Worm (Caenorhabditis elegans) whole organism, mixed stage, embryonic: ENCODE measurements around the gene Y57E12AL.2.
"Not testable (repeated sequence)": the region's sequence is repeated elsewhere in the genome, so short reads cannot be mapped to it uniquely, and the experiment has no call there.

Experiments
- M03D4.4 ChIP-seq: sonication (generic microtip); optimal IDR thresholded peaks from 2 replicates; lab custom pipeline; 2017; ENCODE audit warnings: mild to moderate bottlenecking, missing genetic modification characterization, missing compliant biosample characterization
- bed-3 ChIP-seq: fragments of 200-800 bp; sonication (Bioruptor generic); optimal IDR thresholded peaks from 3 replicates; lab custom pipeline; 2018; ENCODE audit warnings: mild to moderate bottlenecking, missing genetic modification characterization, moderate library complexity, missing compliant biosample characterization
- blmp-1 ChIP-seq: fragments of 150-350 bp; optimal IDR thresholded peaks from 2 replicates; lab custom pipeline; 2014; ENCODE audit warnings: missing biosample characterization, missing genetic modification characterization
- ceh-39 ChIP-seq: fragments of 150-350 bp; optimal IDR thresholded peaks from 2 replicates; lab custom pipeline; 2014; ENCODE audit warnings: missing biosample characterization, missing genetic modification characterization
- ceh-43 ChIP-seq: fragments of 200-800 bp; sonication (Bioruptor generic); optimal IDR thresholded peaks from 2 replicates; lab custom pipeline; 2018; ENCODE audit warnings: mild to moderate bottlenecking, missing genetic modification characterization, moderate library complexity, missing compliant biosample characterization
- ceh-83 ChIP-seq: fragments of 200-800 bp; sonication (Bioruptor generic); optimal IDR thresholded peaks from 2 replicates; lab custom pipeline; 2018; ENCODE audit warnings: mild to moderate bottlenecking, missing genetic modification characterization, missing compliant biosample characterization
- ces-1 ChIP-seq: fragments of 150-350 bp; optimal IDR thresholded peaks from 2 replicates; lab custom pipeline; 2014; ENCODE audit warnings: missing biosample characterization, missing genetic modification reagents, missing genetic modification characterization
- cnd-1 ChIP-seq: fragments of 200-800 bp; sonication (Bioruptor generic); optimal IDR thresholded peaks from 2 replicates; lab custom pipeline; 2018; ENCODE audit warnings: mild to moderate bottlenecking, missing genetic modification characterization, missing compliant biosample characterization
- drap-1 ChIP-seq: fragments of 200-800 bp; sonication (Bioruptor generic); optimal IDR thresholded peaks from 3 replicates; lab custom pipeline; 2018; ENCODE audit warnings: mild to moderate bottlenecking, missing genetic modification characterization, missing compliant biosample characterization
- elt-1 ChIP-seq: sonication (generic microtip); optimal IDR thresholded peaks from 2 replicates; lab custom pipeline; 2017; ENCODE audit warnings: missing genetic modification characterization, mild to moderate bottlenecking, missing compliant biosample characterization, antibody characterized with exemption, moderate library complexity, borderline replicate concordance; ENCODE audit not compliant: insufficient read depth
- elt-3 ChIP-seq: fragments of 150-350 bp; optimal IDR thresholded peaks from 2 replicates; lab custom pipeline; 2014; ENCODE audit warnings: missing biosample characterization, missing genetic modification characterization
- flh-1 ChIP-seq: fragments of 200-800 bp; sonication (Bioruptor generic); optimal IDR thresholded peaks from 2 replicates; lab custom pipeline; 2018; ENCODE audit warnings: mild to moderate bottlenecking, missing genetic modification characterization, moderate library complexity, missing compliant biosample characterization
- ham-2 ChIP-seq: fragments of 200-800 bp; sonication (Bioruptor generic); optimal IDR thresholded peaks from 2 replicates; lab custom pipeline; 2018; ENCODE audit warnings: mild to moderate bottlenecking, missing genetic modification characterization, missing compliant biosample characterization
- hlh-1 ChIP-seq: fragments of 150-350 bp; optimal IDR thresholded peaks from 2 replicates; lab custom pipeline; 2014; ENCODE audit warnings: missing biosample characterization, missing genetic modification reagents, missing genetic modification characterization
- lin-13 ChIP-seq: fragments of 150-350 bp; optimal IDR thresholded peaks from 2 replicates; lab custom pipeline; 2014; ENCODE audit warnings: missing biosample characterization, missing genetic modification characterization
- lin-32 ChIP-seq: fragments of 200-800 bp; sonication (Bioruptor generic); optimal IDR thresholded peaks from 2 replicates; lab custom pipeline; 2018; ENCODE audit warnings: mild to moderate bottlenecking, missing genetic modification characterization, missing compliant biosample characterization
- lsy-2 ChIP-seq: fragments of 150-350 bp; optimal IDR thresholded peaks from 2 replicates; lab custom pipeline; 2014; ENCODE audit warnings: missing biosample characterization, missing genetic modification characterization
- mab-5 ChIP-seq: fragments of 150-350 bp; optimal IDR thresholded peaks from 2 replicates; lab custom pipeline; 2014; ENCODE audit warnings: missing biosample characterization, missing genetic modification characterization
- mep-1 ChIP-seq: fragments of 150-350 bp; optimal IDR thresholded peaks from 2 replicates; lab custom pipeline; 2017; ENCODE audit warnings: missing biosample characterization, missing genetic modification reagents, missing genetic modification characterization, inconsistent platforms
- mls-2 ChIP-seq: sonication (generic microtip); optimal IDR thresholded peaks from 2 replicates; lab custom pipeline; 2016; ENCODE audit warnings: mild to moderate bottlenecking, missing genetic modification characterization, moderate library complexity, missing compliant biosample characterization
- nhr-12 ChIP-seq: fragments of 150-350 bp; optimal IDR thresholded peaks from 2 replicates; lab custom pipeline; 2014; ENCODE audit warnings: missing biosample characterization, missing genetic modification characterization
- nhr-2 ChIP-seq: fragments of 150-350 bp; optimal IDR thresholded peaks from 2 replicates; lab custom pipeline; 2014; ENCODE audit warnings: missing biosample characterization, missing genetic modification characterization
- nhr-237 ChIP-seq: fragments of 150-350 bp; optimal IDR thresholded peaks from 2 replicates; lab custom pipeline; 2014; ENCODE audit warnings: missing biosample characterization, missing genetic modification characterization
- nhr-28 ChIP-seq: fragments of 150-350 bp; optimal IDR thresholded peaks from 2 replicates; lab custom pipeline; 2014; ENCODE audit warnings: missing biosample characterization, missing genetic modification characterization
- nhr-76 ChIP-seq: sonication (generic microtip); optimal IDR thresholded peaks from 2 replicates; lab custom pipeline; 2017; ENCODE audit warnings: missing biosample characterization, missing genetic modification characterization
- pha-4 ChIP-seq: fragments of 150-350 bp; optimal IDR thresholded peaks from 2 replicates; lab custom pipeline; 2018; ENCODE audit warnings: missing biosample characterization, missing genetic modification reagents, missing genetic modification characterization
- sem-2 ChIP-seq: fragments of 200-800 bp; sonication (Bioruptor generic); optimal IDR thresholded peaks from 2 replicates; lab custom pipeline; 2018; ENCODE audit warnings: mild to moderate bottlenecking, missing genetic modification characterization, missing compliant biosample characterization
- snpc-4 ChIP-seq: fragments of 150-350 bp; optimal IDR thresholded peaks from 2 replicates; lab custom pipeline; 2014; ENCODE audit warnings: missing biosample characterization, missing genetic modification characterization
- sptf-1 ChIP-seq: sonication (generic microtip); optimal IDR thresholded peaks from 2 replicates; lab custom pipeline; 2017; ENCODE audit warnings: mild to moderate bottlenecking, missing genetic modification characterization, moderate library complexity, missing compliant biosample characterization
- tbx-8 ChIP-seq: fragments of 200-800 bp; sonication (Bioruptor generic); optimal IDR thresholded peaks from 2 replicates; lab custom pipeline; 2018; ENCODE audit warnings: mild to moderate bottlenecking, missing genetic modification characterization, moderate library complexity, missing compliant biosample characterization
- unc-120 ChIP-seq: sonication (generic microtip); optimal IDR thresholded peaks from 2 replicates; lab custom pipeline; 2017; ENCODE audit warnings: missing genetic modification characterization, missing compliant biosample characterization; ENCODE audit not compliant: poor library complexity, severe bottlenecking
- unc-39 ChIP-seq: fragments of 150-350 bp; optimal IDR thresholded peaks from 2 replicates; lab custom pipeline; 2014; ENCODE audit warnings: missing biosample characterization, missing genetic modification characterization
- unc-62 ChIP-seq: fragments of 150-350 bp; optimal IDR thresholded peaks from 2 replicates; lab custom pipeline; 2014; ENCODE audit warnings: missing biosample characterization, missing genetic modification reagents, missing genetic modification characterization
- zip-8 ChIP-seq: fragments of 150-350 bp; optimal IDR thresholded peaks from 2 replicates; lab custom pipeline; 2014; ENCODE audit warnings: missing biosample characterization, missing genetic modification characterization

Y57E12AL.2 gene

ce11 chrV:7057795-7058194 is at the start of gene Y57E12AL.2:
Gene Y57E12AL.2, plus strand, starts transcription at chrV:7058095.
- TF ChIP-seq snpc-4; unc-120 (tag; lab: Kevin White, UChicago); elt-3: not testable (repeated sequence)

ce11 chrV:7009461-7009860 is 48.4 kb upstream of the Y57E12AL.2 start, which contains the start of gene C33G8.2:
Gene C33G8.2, plus strand, starts transcription at chrV:7009761.
- TF ChIP-seq hlh-1 (tag; lab: Kevin White, UChicago), result no peak
- no peak for TF ChIP-seq nhr-28
- no peak for TF ChIP-seq unc-120 (tag; lab: Kevin White, UChicago)
- no peak for TF ChIP-seq ces-1 (GFP tag; lab: Kevin White, UChicago)
- no peak for TF ChIP-seq lin-13 (tag; lab: Kevin White, UChicago)
- no peak for TF ChIP-seq nhr-12 (tag; lab: Kevin White, UChicago)
- TF ChIP-seq nhr-237 (tag; lab: Kevin White, UChicago), result no peak
- TF ChIP-seq sptf-1 (tag; lab: Kevin White, UChicago), result no peak
- TF ChIP-seq unc-62 (GFP tag; lab: Kevin White, UChicago), result no peak
- TF ChIP-seq flh-1, result no peak
- TF ChIP-seq cnd-1 (tag; lab: Kevin White, UChicago), result no peak
- TF ChIP-seq zip-8 (tag; lab: Kevin White, UChicago), result no peak
- TF ChIP-seq blmp-1 (tag; lab: Kevin White, UChicago), result no peak
- TF ChIP-seq mab-5, result no peak
- TF ChIP-seq sem-2 (GFP tag; lab: Kevin White, UChicago), result no peak
- TF ChIP-seq pha-4 (tag; lab: Kevin White, UChicago), result no peak
- TF ChIP-seq elt-1 (tag; lab: Kevin White, UChicago), result no peak
- TF ChIP-seq mep-1 (tag; lab: Kevin White, UChicago), result no peak
- TF ChIP-seq elt-3, result no peak

ce11 chrV:7012617-7013016 is 45.3 kb upstream of the Y57E12AL.2 start, which contains the start of gene srw-127:
Gene srw-127, plus strand, starts transcription at chrV:7012917.
- no peak for TF ChIP-seq ceh-39
- no peak for TF ChIP-seq cnd-1 (tag; lab: Kevin White, UChicago)
- TF ChIP-seq snpc-4, result no peak
- no peak for TF ChIP-seq ceh-83
- no peak for TF ChIP-seq drap-1 (GFP tag; lab: Kevin White, UChicago)
- TF ChIP-seq zip-8 (tag; lab: Kevin White, UChicago), result no peak
- no peak for TF ChIP-seq nhr-76
- TF ChIP-seq lsy-2 (tag; lab: Kevin White, UChicago), result no peak
- TF ChIP-seq ceh-43 (GFP tag; lab: Kevin White, UChicago), result no peak
- TF ChIP-seq unc-62 (GFP tag; lab: Kevin White, UChicago), result no peak
- TF ChIP-seq nhr-237 (tag; lab: Kevin White, UChicago), result no peak
- TF ChIP-seq nhr-2 (tag; lab: Kevin White, UChicago), result no peak
- no peak for TF ChIP-seq sem-2 (GFP tag; lab: Kevin White, UChicago)
- no peak for TF ChIP-seq lin-13 (tag; lab: Kevin White, UChicago)

ce11 chrV:7015872-7016271 is 42.0 kb upstream of the Y57E12AL.2 start, which contains the start of gene C33G8.13:
Gene C33G8.13, minus strand, starts transcription at chrV:7015972.
- TF ChIP-seq lin-13 (tag; lab: Kevin White, UChicago) (no peak), elt-1 (tag; lab: Kevin White, UChicago) (no peak), unc-120 (tag; lab: Kevin White, UChicago) (no peak), mls-2 (tag; lab: Kevin White, UChicago) (no peak), unc-39 (no peak), pha-4 (tag; lab: Kevin White, UChicago) (no peak), snpc-4 (no peak), nhr-237 (tag; lab: Kevin White, UChicago) (no peak), elt-3 (no peak), ceh-43 (GFP tag; lab: Kevin White, UChicago) (no peak), lin-32 (GFP tag; lab: Kevin White, UChicago) (no peak), hlh-1 (tag; lab: Kevin White, UChicago) (no peak), nhr-2 (tag; lab: Kevin White, UChicago) (no peak), nhr-12 (tag; lab: Kevin White, UChicago) (no peak), zip-8 (tag; lab: Kevin White, UChicago) (no peak), ham-2 (GFP tag; lab: Kevin White, UChicago) (no peak)

ce11 chrV:7017059-7017458 is 40.8 kb upstream of the Y57E12AL.2 start, which contains the start of gene srsx-32:
Gene srsx-32, plus strand, starts transcription at chrV:7017359.
- TF ChIP-seq zip-8 (tag; lab: Kevin White, UChicago), result no peak
- no peak for TF ChIP-seq nhr-76
- no peak for TF ChIP-seq tbx-8 (GFP tag; lab: Kevin White, UChicago)
- no peak for TF ChIP-seq pha-4 (tag; lab: Kevin White, UChicago)
- TF ChIP-seq mep-1 (tag; lab: Kevin White, UChicago), result no peak
- no peak for TF ChIP-seq cnd-1 (tag; lab: Kevin White, UChicago)
- TF ChIP-seq flh-1, result no peak
- TF ChIP-seq drap-1 (GFP tag; lab: Kevin White, UChicago), result no peak
- TF ChIP-seq lsy-2 (tag; lab: Kevin White, UChicago), result no peak
- no peak for TF ChIP-seq M03D4.4 (tag; lab: Kevin White, UChicago)
- no peak for TF ChIP-seq ces-1 (GFP tag; lab: Kevin White, UChicago)
- no peak for TF ChIP-seq bed-3 (GFP tag; lab: Kevin White, UChicago)
